Worm (Caenorhabditis elegans) whole organism, mixed stage, embryonic: ENCODE measurements around the gene tpp-2.

Experiments used
- blmp-1 ChIP-seq: fragments of 150-350 bp; optimal IDR thresholded peaks from 2 replicates; lab custom pipeline; 2014; ENCODE audit warnings: missing biosample characterization, missing genetic modification characterization
- ces-1 ChIP-seq: fragments of 150-350 bp; optimal IDR thresholded peaks from 2 replicates; lab custom pipeline; 2014; ENCODE audit warnings: missing biosample characterization, missing genetic modification reagents, missing genetic modification characterization
- elt-3 ChIP-seq: fragments of 150-350 bp; optimal IDR thresholded peaks from 2 replicates; lab custom pipeline; 2014; ENCODE audit warnings: missing biosample characterization, missing genetic modification characterization
- lin-13 ChIP-seq: fragments of 150-350 bp; optimal IDR thresholded peaks from 2 replicates; lab custom pipeline; 2014; ENCODE audit warnings: missing biosample characterization, missing genetic modification characterization
- nhr-12 ChIP-seq: fragments of 150-350 bp; optimal IDR thresholded peaks from 2 replicates; lab custom pipeline; 2014; ENCODE audit warnings: missing biosample characterization, missing genetic modification characterization
- nhr-76 ChIP-seq: sonication (generic microtip); optimal IDR thresholded peaks from 2 replicates; lab custom pipeline; 2017; ENCODE audit warnings: missing biosample characterization, missing genetic modification characterization
- sem-2 ChIP-seq: fragments of 200-800 bp; sonication (Bioruptor generic); optimal IDR thresholded peaks from 2 replicates; lab custom pipeline; 2018; ENCODE audit warnings: mild to moderate bottlenecking, missing genetic modification characterization, missing compliant biosample characterization
- snpc-4 ChIP-seq: fragments of 150-350 bp; optimal IDR thresholded peaks from 2 replicates; lab custom pipeline; 2014; ENCODE audit warnings: missing biosample characterization, missing genetic modification characterization

DNA sequence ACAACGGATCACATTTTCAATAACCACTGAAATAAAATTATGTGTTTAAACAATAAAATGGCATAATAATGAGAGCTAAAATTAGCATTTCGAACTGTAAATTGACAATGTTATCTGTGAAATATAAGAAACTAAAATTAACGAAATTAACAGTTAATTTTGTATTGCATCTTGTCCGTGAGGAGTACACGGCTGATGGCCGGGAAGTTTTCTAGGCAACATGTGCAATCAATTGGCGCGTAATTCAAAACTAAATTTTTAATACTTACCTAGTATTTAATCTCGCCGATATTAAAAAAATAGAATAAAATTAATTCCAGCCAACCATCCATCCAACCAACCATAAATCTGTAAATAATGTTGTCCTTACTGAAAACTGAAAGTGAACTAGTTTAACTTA lies 35.9 kb downstream of the tpp-2 start:
- peak; percentile 37 for TF ChIP-seq lin-13 (tag; lab: Kevin White, UChicago)
- no peak for TF ChIP-seq nhr-12
- TF ChIP-seq nhr-76 (tag; lab: Kevin White, UChicago): no peak
- TF ChIP-seq ces-1: no peak
- TF ChIP-seq elt-3 (tag; lab: Kevin White, UChicago): no peak
- TF ChIP-seq blmp-1: no peak
- TF ChIP-seq snpc-4 (tag; lab: Kevin White, UChicago): no peak
- no peak for TF ChIP-seq sem-2 (GFP tag; lab: Kevin White, UChicago)
